Worm (Caenorhabditis elegans) whole organism, L3 larva: ENCODE data around the gene C31G12.1.

ENCODE experiments used
- R02D3.7 ChIP-seq: fragments of 150-350 bp; optimal IDR thresholded peaks from 2 replicates; lab custom pipeline; 2014; ENCODE audit warnings: missing biosample characterization, missing genetic modification characterization
- aly-2 ChIP-seq: fragments of 150-350 bp; optimal IDR thresholded peaks from 2 replicates; lab custom pipeline; 2014; ENCODE audit warnings: missing biosample characterization, missing genetic modification characterization
- ama-1 ChIP-seq: fragments of 150-350 bp; optimal IDR thresholded peaks from 2 replicates; lab custom pipeline; 2018
- ceh-28 ChIP-seq: fragments of 150-350 bp; optimal IDR thresholded peaks from 2 replicates; lab custom pipeline; 2014; ENCODE audit warnings: missing biosample characterization, missing genetic modification reagents, missing genetic modification characterization
- ceh-82 ChIP-seq: fragments of 150-350 bp; optimal IDR thresholded peaks from 2 replicates; lab custom pipeline; 2014; ENCODE audit warnings: missing biosample characterization, missing genetic modification characterization
- egl-5 ChIP-seq: fragments of 150-350 bp; optimal IDR thresholded peaks from 2 replicates; lab custom pipeline; 2017; ENCODE audit warnings: missing biosample characterization, missing genetic modification reagents, missing genetic modification characterization, inconsistent platforms
- elt-1 ChIP-seq: fragments of 150-350 bp; optimal IDR thresholded peaks from 2 replicates; lab custom pipeline; 2014; ENCODE audit warnings: missing biosample characterization, missing genetic modification characterization
- elt-2 ChIP-seq: sonication (generic microtip); optimal IDR thresholded peaks from 2 replicates; lab custom pipeline; 2016; ENCODE audit warnings: missing genetic modification reagents, mild to moderate bottlenecking, missing genetic modification characterization, missing compliant biosample characterization
- elt-3 ChIP-seq, 3 experiments: fragments of 150-350 bp in 1 of 3; sonication (generic microtip) in 2 of 3; optimal IDR thresholded peaks; 2 replicates in 2 of 3; 4 replicates in 1 of 3; lab custom pipeline; 2014 to 2017; ENCODE audit warnings: missing biosample characterization in 3 of 3, missing genetic modification characterization in 3 of 3
- eor-1 ChIP-seq, 2 experiments: fragments of 150-350 bp; optimal IDR thresholded peaks; 2 replicates each; lab custom pipeline; 2014 to 2018; ENCODE audit warnings: missing biosample characterization in 2 of 2, missing genetic modification characterization in 2 of 2
- fkh-10 ChIP-seq: sonication (generic microtip); optimal IDR thresholded peaks from 2 replicates; lab custom pipeline; 2017; ENCODE audit warnings: missing biosample characterization, missing genetic modification reagents, missing genetic modification characterization
- fkh-2 ChIP-seq: fragments of 150-350 bp; optimal IDR thresholded peaks from 2 replicates; lab custom pipeline; 2014; ENCODE audit warnings: missing biosample characterization, missing genetic modification reagents, missing genetic modification characterization
- fos-1 ChIP-seq: fragments of 150-350 bp; optimal IDR thresholded peaks from 2 replicates; lab custom pipeline; 2014; ENCODE audit warnings: missing biosample characterization, missing genetic modification characterization
- hmg-11 ChIP-seq: sonication (generic microtip); optimal IDR thresholded peaks from 2 replicates; lab custom pipeline; 2016; ENCODE audit warnings: missing genetic modification characterization, missing compliant biosample characterization
- jun-1 ChIP-seq: fragments of 150-350 bp; optimal IDR thresholded peaks from 2 replicates; lab custom pipeline; 2014; ENCODE audit warnings: missing biosample characterization, missing genetic modification reagents, missing genetic modification characterization
- lin-39 ChIP-seq: fragments of 150-350 bp; optimal IDR thresholded peaks from 2 replicates; lab custom pipeline; 2018; ENCODE audit warnings: missing biosample characterization, missing genetic modification reagents, missing genetic modification characterization
- mdl-1 ChIP-seq: fragments of 150-350 bp; optimal IDR thresholded peaks from 2 replicates; lab custom pipeline; 2014; ENCODE audit warnings: missing biosample characterization, missing genetic modification characterization
- mml-1 ChIP-seq: fragments of 150-350 bp; sonication (generic microtip); optimal IDR thresholded peaks from 3 replicates; lab custom pipeline; 2014; ENCODE audit warnings: missing biosample characterization, missing genetic modification characterization
- nhr-12 ChIP-seq: fragments of 150-350 bp; optimal IDR thresholded peaks from 2 replicates; lab custom pipeline; 2014; ENCODE audit warnings: missing biosample characterization, missing genetic modification characterization
- nhr-23 ChIP-seq: fragments of 150-350 bp; optimal IDR thresholded peaks from 2 replicates; lab custom pipeline; 2014; ENCODE audit warnings: missing biosample characterization, missing genetic modification reagents, missing genetic modification characterization
- nhr-28 ChIP-seq: fragments of 150-350 bp; optimal IDR thresholded peaks from 2 replicates; lab custom pipeline; 2014; ENCODE audit warnings: missing biosample characterization, missing genetic modification characterization
- nhr-43 ChIP-seq: sonication (generic microtip); optimal IDR thresholded peaks from 2 replicates; lab custom pipeline; 2016; ENCODE audit warnings: mild to moderate bottlenecking, missing genetic modification characterization, missing compliant biosample characterization; ENCODE audit not compliant: poor library complexity, severe bottlenecking
- nhr-67 ChIP-seq: fragments of 150-350 bp; optimal IDR thresholded peaks from 2 replicates; lab custom pipeline; 2014; ENCODE audit warnings: missing biosample characterization, missing genetic modification characterization
- nhr-76 ChIP-seq: fragments of 150-350 bp; sonication (generic microtip); optimal IDR thresholded peaks from 5 replicates; lab custom pipeline; 2014; ENCODE audit warnings: missing biosample characterization, missing genetic modification characterization
- nhr-77 ChIP-seq: fragments of 150-350 bp; optimal IDR thresholded peaks from 2 replicates; lab custom pipeline; 2014; ENCODE audit warnings: missing biosample characterization, missing genetic modification characterization
- pqm-1 ChIP-seq: fragments of 150-350 bp; optimal IDR thresholded peaks from 2 replicates; lab custom pipeline; 2017; ENCODE audit warnings: missing biosample characterization, missing genetic modification characterization, inconsistent platforms
- sea-2 ChIP-seq: fragments of 150-350 bp; sonication (generic microtip); optimal IDR thresholded peaks from 4 replicates; lab custom pipeline; 2014; ENCODE audit warnings: missing biosample characterization, missing genetic modification reagents, missing genetic modification characterization
- skn-1 ChIP-seq: fragments of 150-350 bp; optimal IDR thresholded peaks from 2 replicates; lab custom pipeline; 2014; ENCODE audit warnings: missing biosample characterization, missing genetic modification characterization
- unc-39 ChIP-seq: sonication (generic microtip); optimal IDR thresholded peaks from 4 replicates; lab custom pipeline; 2017; ENCODE audit warnings: missing biosample characterization, missing genetic modification characterization
- unc-62 ChIP-seq: fragments of 150-350 bp; sonication (generic microtip); optimal IDR thresholded peaks from 4 replicates; lab custom pipeline; 2014; ENCODE audit warnings: missing biosample characterization, missing genetic modification reagents, missing genetic modification characterization
- zag-1 ChIP-seq: fragments of 150-350 bp; optimal IDR thresholded peaks from 2 replicates; lab custom pipeline; 2014; ENCODE audit warnings: missing biosample characterization, missing genetic modification characterization
- ztf-11 ChIP-seq: fragments of 150-350 bp; optimal IDR thresholded peaks from 2 replicates; lab custom pipeline; 2014; ENCODE audit warnings: missing biosample characterization, missing genetic modification characterization
- ztf-4 ChIP-seq: fragments of 150-350 bp; optimal IDR thresholded peaks from 2 replicates; lab custom pipeline; 2014; ENCODE audit warnings: missing biosample characterization, missing genetic modification characterization

C31G12.1 gene

DNA sequence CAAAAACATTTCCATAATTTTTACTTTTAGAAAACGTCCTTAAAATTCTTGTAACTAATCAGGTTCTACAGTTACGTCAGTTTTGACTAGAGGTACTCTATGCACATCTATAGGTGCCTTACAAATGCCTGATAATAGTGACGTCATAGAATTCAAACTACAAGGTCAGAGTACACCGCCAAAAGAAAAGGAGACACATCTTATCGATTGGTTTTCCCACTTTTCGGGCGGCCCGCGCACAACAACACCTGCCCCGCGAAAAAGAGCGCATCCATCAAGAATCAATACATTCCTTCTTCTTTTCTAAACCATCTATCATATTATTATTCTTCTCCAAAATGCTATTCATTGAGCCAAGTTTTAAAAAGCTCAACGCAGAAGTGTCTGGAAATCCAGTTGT, at the start of gene C31G12.1:
TSS of gene C31G12.1 (plus strand) at position 301 of the 400 bp plus-strand sequence.
- TF ChIP-seq mdl-1 (tag; lab: Kevin White, UChicago), result no peak
- no peak for TF ChIP-seq nhr-76
- no peak for TF ChIP-seq unc-39 (tag; lab: Kevin White, UChicago)
- no peak for TF ChIP-seq ztf-11 (tag; lab: Kevin White, UChicago)
- no peak for TF ChIP-seq elt-3 (tag; optimal IDR thresholded peaks at IDR 0.05; lab: Kevin White, UChicago)
- no peak for TF ChIP-seq ceh-82 (tag; lab: Kevin White, UChicago)
- no peak for TF ChIP-seq ceh-28 (tag; lab: Kevin White, UChicago)
- TF ChIP-seq ztf-4 (tag; lab: Kevin White, UChicago), result no peak
- TF ChIP-seq mml-1 (tag; lab: Kevin White, UChicago), result no peak
- no peak for TF ChIP-seq lin-39
- TF ChIP-seq nhr-12 (tag; lab: Kevin White, UChicago), result no peak
- TF ChIP-seq ama-1 (lab: Kevin White, UChicago), result no peak
- no peak for TF ChIP-seq nhr-77
- no peak for TF ChIP-seq nhr-67
- no peak for TF ChIP-seq zag-1
- no peak for TF ChIP-seq nhr-23 (tag; lab: Kevin White, UChicago)
- TF ChIP-seq pqm-1, result no peak
- TF ChIP-seq sea-2 (GFP tag; lab: Kevin White, UChicago), result no peak

ce11 chrV:18131049-18131448, 48.7 kb upstream of the C31G12.1 start, which contains the start of gene Y37H2A.12:
Y37H2A.12 (minus strand) TSS chrV:18131129.
- TF ChIP-seq ceh-28 (tag; lab: Kevin White, UChicago) (peak; percentile 6), fkh-2 (tag; lab: Kevin White, UChicago) (no peak)

DNA sequence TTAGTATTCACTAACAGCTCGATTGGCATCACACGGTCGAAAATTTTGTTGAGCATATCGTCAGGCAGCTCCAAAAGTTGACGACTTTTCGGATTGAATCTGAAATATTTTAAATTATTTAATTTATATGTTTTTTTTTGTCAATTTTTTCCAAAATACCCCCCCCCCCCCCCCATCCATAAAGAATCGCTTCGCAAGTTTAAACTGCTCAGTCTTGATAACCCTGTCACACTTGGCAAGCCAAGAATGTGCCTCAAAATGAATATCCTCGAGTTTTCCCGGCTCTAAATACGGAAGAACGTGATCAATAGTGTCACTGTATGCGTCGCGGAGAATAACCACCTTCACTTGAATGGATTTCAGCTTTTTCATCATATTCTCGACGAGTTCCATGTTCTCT, 46.6 kb upstream of the C31G12.1 start, which contains the start of gene Y37H2A.18:
TSS of gene Y37H2A.18 (minus strand) at position 101 of the 400 bp plus-strand sequence.
- no peak for TF ChIP-seq jun-1 (tag; lab: Kevin White, UChicago)

DNA sequence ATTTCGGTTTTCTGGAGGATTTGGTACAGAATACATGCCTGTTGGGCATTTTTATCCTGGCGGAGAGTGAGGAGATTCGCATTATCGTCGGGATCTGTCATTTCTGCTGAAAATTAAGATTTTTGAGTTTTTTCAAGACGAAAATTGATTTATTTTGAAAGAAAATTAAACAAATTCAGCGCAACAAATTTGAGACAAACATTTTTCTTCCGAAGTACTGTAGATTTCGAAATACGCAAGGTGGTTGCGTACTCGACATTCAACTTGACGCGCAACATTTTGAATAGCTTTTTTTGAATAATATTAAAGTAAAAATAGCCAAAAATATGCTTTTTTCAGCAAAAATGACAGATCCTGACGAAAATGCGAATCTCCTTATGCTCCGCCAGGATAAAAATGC, 45.4 kb upstream of the C31G12.1 start, which contains the start of gene Y37H2A.7:
TSS of gene Y37H2A.7 (minus strand) at position 101 of the 400 bp plus-strand sequence.
- no peak for TF ChIP-seq hmg-11 (tag; lab: Kevin White, UChicago)
- no peak for TF ChIP-seq elt-2
- no peak for TF ChIP-seq ama-1 (lab: Kevin White, UChicago)
- no peak for TF ChIP-seq elt-3 (tag; optimal IDR thresholded peaks at IDR 0.05; lab: Kevin White, UChicago)
- no peak for TF ChIP-seq mdl-1 (tag; lab: Kevin White, UChicago)
- TF ChIP-seq sea-2 (GFP tag; lab: Kevin White, UChicago), result no peak
- TF ChIP-seq eor-1 (tag; optimal IDR thresholded peaks at IDR 0.05; lab: Kevin White, UChicago), result no peak
- TF ChIP-seq elt-1 (tag; lab: Kevin White, UChicago), result no peak
- no peak for TF ChIP-seq nhr-43
- TF ChIP-seq unc-62 (GFP tag; lab: Kevin White, UChicago), result no peak
- no peak for TF ChIP-seq egl-5 (tag; lab: Kevin White, UChicago)

- TF ChIP-seq nhr-12 (tag; lab: Kevin White, UChicago) (no peak), jun-1 (tag; lab: Kevin White, UChicago) (no peak), ztf-4 (tag; lab: Kevin White, UChicago) (no peak), mdl-1 (tag; lab: Kevin White, UChicago) (no peak), nhr-43 (no peak), skn-1 (tag; lab: Kevin White, UChicago) (no peak), fkh-10 (GFP tag; lab: Kevin White, UChicago) (no peak), nhr-28 (tag; lab: Kevin White, UChicago) (no peak), fkh-2 (tag; lab: Kevin White, UChicago) (no peak), hmg-11 (tag; lab: Kevin White, UChicago) (no peak), aly-2 (tag; lab: Kevin White, UChicago) (no peak), fos-1 (no peak)
These were observed 42.1 kb upstream of the C31G12.1 start for ce11 chrV:18137679-18138078.

- TF ChIP-seq R02D3.7 (tag; lab: Kevin White, UChicago) (no peak), aly-2 (tag; lab: Kevin White, UChicago) (no peak)
- TF ChIP-seq, all 47 proteins: peak for 0
These were observed 41.1 kb upstream of the C31G12.1 start, which contains the start of gene Y37H2A.10 for ce11 chrV:18138695-18139094. Y37H2A.10 (plus strand) TSS chrV:18138995.
